Worm (Caenorhabditis elegans) whole organism, midembryonic: ENCODE measurements around the gene F54H12.8.

Experiments
- T22C8.4 ChIP-seq: fragments of 200-800 bp; sonication (Bioruptor generic); IDR thresholded peaks from 2 replicates; pipeline ENCODE4 v1.3.6; 2022; ENCODE audit warnings: missing genetic modification characterization, missing compliant biosample characterization
- cog-1 ChIP-seq: sonication (generic microtip); optimal IDR thresholded peaks from 2 replicates; lab custom pipeline; 2016; ENCODE audit warnings: missing genetic modification characterization, missing compliant biosample characterization
- flt-1 ChIP-seq: fragments of 200-800 bp; sonication (Bioruptor generic); IDR thresholded peaks from 2 replicates; pipeline ENCODE4 v1.3.6; 2022; ENCODE audit warnings: missing genetic modification characterization, missing compliant biosample characterization
- klf-2 ChIP-seq: fragments of 200-800 bp; sonication (Bioruptor generic); conservative IDR thresholded peaks from 2 replicates; pipeline ENCODE4 v1.3.6; 2022; ENCODE audit warnings: missing genetic modification reagents, missing genetic modification characterization, missing compliant biosample characterization
- med-1 ChIP-seq: sonication (generic microtip); optimal IDR thresholded peaks from 2 replicates; lab custom pipeline; 2017; ENCODE audit warnings: missing genetic modification characterization, mild to moderate bottlenecking, missing compliant biosample characterization, antibody characterized with exemption, missing genetic modification reagents; ENCODE audit not compliant: insufficient read depth
- ref-1 ChIP-seq: fragments of 200-800 bp; sonication (Bioruptor generic); conservative IDR thresholded peaks from 2 replicates; pipeline ENCODE4 v1.3.6; 2022; ENCODE audit warnings: missing genetic modification reagents, missing genetic modification characterization, missing compliant biosample characterization
- tab-1 ChIP-seq: fragments of 200-800 bp; sonication (Bioruptor generic); IDR thresholded peaks from 2 replicates; pipeline ENCODE4 v1.3.6; 2022; ENCODE audit warnings: missing genetic modification characterization, missing compliant biosample characterization
- ztf-23 ChIP-seq: fragments of 200-800 bp; sonication (Bioruptor generic); IDR thresholded peaks from 2 replicates; pipeline ENCODE4 v1.3.6; 2022; ENCODE audit warnings: missing genetic modification reagents, missing genetic modification characterization, missing compliant biosample characterization
- ztf-29 ChIP-seq: fragments of 200-800 bp; sonication (Bioruptor generic); IDR thresholded peaks from 2 replicates; pipeline ENCODE4 v1.3.6; 2022; ENCODE audit warnings: missing genetic modification reagents, missing genetic modification characterization, missing compliant biosample characterization

Gene F54H12.8

ce11 chrIII:7996353-7996752 is 27.3 kb upstream of the F54H12.8 start, which contains the start of gene npr-17:
Gene npr-17 (minus strand): TSS chrIII:7996453.
- TF ChIP-seq tab-1 (GFP tag; lab: Robert Waterston, UW) (no peak), T22C8.4 (GFP tag; lab: Robert Waterston, UW) (no peak), ztf-29 (GFP tag; lab: Robert Waterston, UW) (no peak)

ce11 chrIII:7986585-7987171 is 17.7 kb upstream of the F54H12.8 start, which contains the start of gene hrpk-2:
Gene hrpk-2 (plus strand): TSS chrIII:7987121.
- TF ChIP-seq ref-1 (GFP tag; lab: Robert Waterston, UW) = no peak
- TF ChIP-seq ztf-29 (GFP tag; lab: Robert Waterston, UW) = no peak
- no peak for TF ChIP-seq T22C8.4 (GFP tag; lab: Robert Waterston, UW)
- no peak for TF ChIP-seq flt-1
- no peak for TF ChIP-seq klf-2
- TF ChIP-seq cog-1 = no peak
- TF ChIP-seq med-1 (GFP tag; lab: Kevin White, UChicago) = no peak
- TF ChIP-seq ztf-23 (GFP tag; lab: Robert Waterston, UW) = no peak
- TF ChIP-seq tab-1 (GFP tag; lab: Robert Waterston, UW) = no peak

ce11 chrIII:7981938-7982337 is 12.9 kb upstream of the F54H12.8 start:
- no peak for TF ChIP-seq cog-1
- TF ChIP-seq ztf-29 (GFP tag; lab: Robert Waterston, UW) = no peak
- TF ChIP-seq flt-1 = no peak
- TF ChIP-seq ztf-23 (GFP tag; lab: Robert Waterston, UW) = no peak
- no peak for TF ChIP-seq T22C8.4 (GFP tag; lab: Robert Waterston, UW)
- no peak for TF ChIP-seq med-1 (GFP tag; lab: Kevin White, UChicago)
- no peak for TF ChIP-seq klf-2
- no peak for TF ChIP-seq ref-1 (GFP tag; lab: Robert Waterston, UW)
- no peak for TF ChIP-seq tab-1 (GFP tag; lab: Robert Waterston, UW)

ce11 chrIII:7981233-7981632 is 12.2 kb upstream of the F54H12.8 start:
- TF ChIP-seq tab-1 (GFP tag; lab: Robert Waterston, UW) (no peak), ztf-23 (GFP tag; lab: Robert Waterston, UW) (no peak), med-1 (GFP tag; lab: Kevin White, UChicago) (no peak), klf-2 (no peak), ztf-29 (GFP tag; lab: Robert Waterston, UW) (no peak), ref-1 (GFP tag; lab: Robert Waterston, UW) (no peak), flt-1 (no peak), T22C8.4 (GFP tag; lab: Robert Waterston, UW) (no peak), cog-1 (no peak)

- no peak for TF ChIP-seq ztf-29 (GFP tag; lab: Robert Waterston, UW)
- no peak for TF ChIP-seq ref-1 (GFP tag; lab: Robert Waterston, UW)
- no peak for TF ChIP-seq klf-2
Observed at ce11 chrIII:7979659-7980058, 10.6 kb upstream of the F54H12.8 start, which contains the start of gene clp-1. Gene clp-1 (plus strand): TSS chrIII:7979959.

- TF ChIP-seq cog-1 (no peak), flt-1 (no peak), med-1 (GFP tag; lab: Kevin White, UChicago) (no peak), ref-1 (GFP tag; lab: Robert Waterston, UW) (no peak), klf-2 (no peak), tab-1 (GFP tag; lab: Robert Waterston, UW) (no peak), T22C8.4 (GFP tag; lab: Robert Waterston, UW) (no peak), ztf-23 (GFP tag; lab: Robert Waterston, UW) (no peak), ztf-29 (GFP tag; lab: Robert Waterston, UW) (no peak)
Observed at ce11 chrIII:7978723-7979122, 9.7 kb upstream of the F54H12.8 start.

ce11 chrIII:7978289-7978688 is 9.3 kb upstream of the F54H12.8 start:
- TF ChIP-seq tab-1 (GFP tag; lab: Robert Waterston, UW) (no peak), ztf-23 (GFP tag; lab: Robert Waterston, UW) (no peak), med-1 (GFP tag; lab: Kevin White, UChicago) (no peak), klf-2 (no peak), cog-1 (no peak), T22C8.4 (GFP tag; lab: Robert Waterston, UW) (no peak), ztf-29 (GFP tag; lab: Robert Waterston, UW) (no peak), flt-1 (no peak), ref-1 (GFP tag; lab: Robert Waterston, UW) (no peak)

- TF ChIP-seq ref-1 (GFP tag; lab: Robert Waterston, UW) (no peak), klf-2 (no peak), cog-1 (no peak), ztf-23 (GFP tag; lab: Robert Waterston, UW) (no peak), tab-1 (GFP tag; lab: Robert Waterston, UW) (no peak), T22C8.4 (GFP tag; lab: Robert Waterston, UW) (no peak), flt-1 (no peak), med-1 (GFP tag; lab: Kevin White, UChicago) (no peak), ztf-29 (GFP tag; lab: Robert Waterston, UW) (no peak)
Observed at ce11 chrIII:7977777-7978176, 8.8 kb upstream of the F54H12.8 start, which contains the start of gene C06G4.4. Gene C06G4.4 (minus strand): TSS chrIII:7977812.

- TF ChIP-seq flt-1 = no peak
- no peak for TF ChIP-seq ztf-29 (GFP tag; lab: Robert Waterston, UW)
- no peak for TF ChIP-seq ref-1 (GFP tag; lab: Robert Waterston, UW)
- TF ChIP-seq med-1 (GFP tag; lab: Kevin White, UChicago) = no peak
- TF ChIP-seq T22C8.4 (GFP tag; lab: Robert Waterston, UW) = no peak
- TF ChIP-seq klf-2 = no peak
- no peak for TF ChIP-seq tab-1 (GFP tag; lab: Robert Waterston, UW)
- TF ChIP-seq cog-1 = no peak
- TF ChIP-seq ztf-23 (GFP tag; lab: Robert Waterston, UW) = no peak
Observed at ce11 chrIII:7977224-7977623, 8.2 kb upstream of the F54H12.8 start.
